Fruit fly (Drosophila melanogaster) whole organism: ENCODE results near the gene Hez.

Experiments used
- Dll ChIP-seq: fragments of >200 bp; optimal IDR thresholded peaks from 2 replicates; lab custom pipeline; 2017
- psq ChIP-seq: fragments of >200 bp; optimal IDR thresholded peaks from 2 replicates; lab custom pipeline; 2017

DNA sequence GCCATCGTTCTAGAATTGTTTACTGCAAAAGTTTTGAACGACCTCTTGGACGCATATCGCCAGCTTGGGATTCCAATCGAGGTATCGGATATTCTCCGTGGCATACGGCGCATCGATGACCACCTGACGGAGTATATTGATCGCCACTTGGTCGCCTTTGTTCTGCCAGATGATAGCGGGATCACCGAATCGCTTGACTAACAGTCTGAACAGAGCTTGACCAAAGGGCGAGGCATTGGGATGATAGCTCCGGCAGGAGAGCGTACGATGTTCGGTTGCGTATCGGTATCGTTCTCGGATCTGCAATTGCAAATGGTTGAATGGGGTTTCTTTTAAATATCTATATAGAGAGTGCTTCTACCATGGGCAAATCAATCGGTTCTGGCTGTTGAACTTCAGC is 560 bp downstream of the Hez start:
- TF ChIP-seq psq (lab: Kevin White, UChicago), result no peak
- no peak for TF ChIP-seq Dll (lab: Kevin White, UChicago)
